Worm (Caenorhabditis elegans): ENCODE data around the gene fnta-1.
A peak's percentile ranks its signal among the peaks of the same experiment; 100 is the strongest.

Gene fnta-1

DNA sequence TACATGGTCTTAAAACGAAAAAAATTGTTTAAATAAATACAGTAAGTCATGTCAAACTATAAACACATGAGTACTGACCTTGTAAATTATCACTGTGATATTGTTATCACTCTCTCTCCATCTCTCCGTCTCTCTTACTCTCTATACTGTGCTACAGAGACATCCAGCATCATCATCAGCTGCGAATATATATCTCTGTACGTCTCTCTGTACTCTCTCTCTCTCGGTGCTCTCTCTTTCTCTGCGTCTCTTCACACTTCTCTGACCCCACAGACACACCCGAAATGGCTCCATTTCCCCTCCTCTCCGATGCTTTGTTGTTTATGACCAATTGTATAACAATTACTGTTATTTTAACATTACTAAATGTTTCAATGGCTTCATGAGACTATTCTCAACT, 29.5 kb downstream of the fnta-1 start (continued):
- TF ChIP-seq hpl-2 (GFP tag; optimal IDR thresholded peaks at IDR 0.05) (no peak), nhr-76 (tag; optimal IDR thresholded peaks at IDR 0.05) (no peak), ceh-90 (tag; optimal IDR thresholded peaks at IDR 0.05) (no peak), ceh-8 (GFP tag; optimal IDR thresholded peaks at IDR 0.05) (no peak), mdl-1 (tag; optimal IDR thresholded peaks at IDR 0.05) (peak in 1 of 2 experiments; percentile 10), fkh-10 (GFP tag; optimal IDR thresholded peaks at IDR 0.05) (no peak), xbp-1 (tag; optimal IDR thresholded peaks at IDR 0.05) (no peak), ceh-82 (tag; optimal IDR thresholded peaks at IDR 0.05) (peak in 2 of 3 experiments; percentile 10 to 27), nhr-28 (tag; optimal IDR thresholded peaks at IDR 0.05) (no peak), blmp-1 (tag; optimal IDR thresholded peaks at IDR 0.05) (peak; percentile 14), egl-27 (tag; optimal IDR thresholded peaks at IDR 0.05) (no peak), nhr-71 (tag; optimal IDR thresholded peaks at IDR 0.05) (peak; percentile 64), vab-15 (tag; optimal IDR thresholded peaks at IDR 0.05) (no peak), grh-1 (GFP tag; IDR thresholded peaks at IDR 0.05) (no peak), egl-13 (tag; optimal IDR thresholded peaks at IDR 0.05) (no peak), lin-14 (GFP tag; optimal IDR thresholded peaks at IDR 0.05) (no peak), nhr-20 (tag; optimal IDR thresholded peaks at IDR 0.05) (peak; percentile 50), snu-23 (GFP tag; optimal IDR thresholded peaks at IDR 0.05) (peak; percentile 57), mef-2 (tag; optimal IDR thresholded peaks at IDR 0.05) (no peak), nhr-90 (tag; optimal IDR thresholded peaks at IDR 0.05; ENCODE audit: poor library complexity) (peak; percentile 75), lin-35 (GFP tag; optimal IDR thresholded peaks at IDR 0.05) (peak in 1 of 2 experiments; percentile 66), dpl-1 (GFP tag; optimal IDR thresholded peaks at IDR 0.05) (peak; percentile 10 to 25 (median 23)), unc-130 (tag; optimal IDR thresholded peaks at IDR 0.05) (no peak), jun-1 (tag; optimal IDR thresholded peaks at IDR 0.05) (peak; percentile 31), tlp-1 (tag; optimal IDR thresholded peaks at IDR 0.05) (no peak), C04F5.9 (tag; optimal IDR thresholded peaks at IDR 0.05) (no peak), sox-4 (tag; optimal IDR thresholded peaks at IDR 0.05) (no peak), nhr-11 (tag; optimal IDR thresholded peaks at IDR 0.05) (no peak), lir-3 (tag; optimal IDR thresholded peaks at IDR 0.05; ENCODE audit: poor library complexity) (no peak), nhr-12 (tag; optimal IDR thresholded peaks at IDR 0.05) (no peak)

ce11 chrIV:207885-208284, 32.2 kb downstream of the fnta-1 start, which contains the start of gene Y38C1AA.1:
Gene Y38C1AA.1, plus strand, starts transcription at chrIV:208185.
- TF ChIP-seq sptf-1 (tag; optimal IDR thresholded peaks at IDR 0.05) (no peak), fos-1 (tag; optimal IDR thresholded peaks at IDR 0.05) (no peak), hpl-2 (GFP tag; optimal IDR thresholded peaks at IDR 0.05) (no peak), egl-13 (tag; optimal IDR thresholded peaks at IDR 0.05) (no peak), unc-62 (GFP tag; optimal IDR thresholded peaks at IDR 0.05) (no peak), ces-1 (GFP tag; optimal IDR thresholded peaks at IDR 0.05) (no peak), mep-1 (tag; optimal IDR thresholded peaks at IDR 0.05) (no peak), fkh-4 (tag; optimal IDR thresholded peaks at IDR 0.05; ENCODE audit: borderline replicate concordance) (no peak)

- no peak for TF ChIP-seq ztf-11 (tag; optimal IDR thresholded peaks at IDR 0.05)
- TF ChIP-seq grh-1 (GFP tag; IDR thresholded peaks at IDR 0.05): no peak
- TF ChIP-seq tbx-2 (tag; optimal IDR thresholded peaks at IDR 0.05): no peak
- no peak for TF ChIP-seq isw-1 (GFP tag; IDR thresholded peaks at IDR 0.05)
- no peak for TF ChIP-seq unc-86 (tag; optimal IDR thresholded peaks at IDR 0.05)
- no peak for TF ChIP-seq rnt-1 (tag; optimal IDR thresholded peaks at IDR 0.05)
- TF ChIP-seq fkh-10 (GFP tag; optimal IDR thresholded peaks at IDR 0.05): no peak
- TF ChIP-seq nhr-19 (GFP tag; conservative IDR thresholded peaks at IDR 0.05): no peak
- TF ChIP-seq sup-37 (GFP tag; optimal IDR thresholded peaks at IDR 0.05): no peak
- no peak for TF ChIP-seq nhr-84 (tag; optimal IDR thresholded peaks at IDR 0.05)
- TF ChIP-seq mab-9 (GFP tag; IDR thresholded peaks at IDR 0.05): no peak
- no peak for TF ChIP-seq vab-15 (tag; optimal IDR thresholded peaks at IDR 0.05)
- no peak for TF ChIP-seq mef-2 (tag; optimal IDR thresholded peaks at IDR 0.05)
- no peak for TF ChIP-seq hlh-4 (tag; optimal IDR thresholded peaks at IDR 0.05)
- TF ChIP-seq unc-130 (tag; optimal IDR thresholded peaks at IDR 0.05): no peak
- TF ChIP-seq aha-1 (tag; optimal IDR thresholded peaks at IDR 0.05): no peak
- TF ChIP-seq lir-3 (tag; optimal IDR thresholded peaks at IDR 0.05; ENCODE audit: poor library complexity): no peak
Observed at ce11 chrIV:204998-205397, 35.1 kb downstream of the fnta-1 start, which contains the start of gene coa-1. Gene coa-1, plus strand, starts transcription at chrIV:205298.

Measured in whole organism, L1 larva.